Fruit fly (Drosophila melanogaster): ENCODE results near the gene Acbp1.

Acbp1 gene

DNA sequence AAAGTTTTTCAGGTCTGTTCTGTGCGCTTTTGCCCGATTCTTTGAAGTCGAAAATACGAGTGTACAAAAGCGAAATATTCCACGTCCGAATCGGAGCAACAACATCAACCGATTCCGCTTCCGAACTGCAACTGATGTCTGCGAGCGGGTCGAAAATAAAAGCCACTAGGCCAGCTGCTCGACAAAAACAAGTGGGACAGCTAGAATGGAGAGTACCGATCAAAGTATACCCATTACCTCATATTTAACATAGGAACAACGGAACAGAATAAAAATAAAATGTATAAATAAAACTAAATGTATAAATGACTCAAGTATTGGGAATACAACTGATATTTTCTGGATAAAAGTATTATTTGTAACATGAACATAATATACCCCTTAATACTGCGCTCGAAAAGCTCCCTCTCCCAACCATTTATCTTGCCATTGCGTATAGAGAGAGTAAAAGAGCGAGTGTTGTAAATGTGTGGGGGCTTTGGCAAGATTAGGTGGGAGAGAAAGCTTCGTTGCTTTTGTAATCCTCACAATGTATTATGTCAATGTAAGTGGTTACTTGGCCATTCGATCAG lies 42.8 kb upstream of the Acbp1 start, which contains the start of gene SLC5A11 (continued):
- TF ChIP-seq gcm2 (GFP tag; optimal IDR thresholded peaks at IDR 0.05) (peak; percentile 89), CG13775 (GFP tag; optimal IDR thresholded peaks at IDR 0.05) (peak; percentile 88), CG16779 (GFP tag; IDR thresholded peaks at IDR 0.05) (peak; percentile 88), CoRest (tag; optimal IDR thresholded peaks at IDR 0.05) (peak; percentile 94), Hr39 (optimal IDR thresholded peaks at IDR 0.05) (no peak), CG30020 (tag; optimal IDR thresholded peaks at IDR 0.05) (peak; percentile 84), exex (tag; optimal IDR thresholded peaks at IDR 0.05) (peak; percentile 85), CG7271 (tag; optimal IDR thresholded peaks at IDR 0.05) (peak; percentile 66), h (optimal IDR thresholded peaks at IDR 0.05) (no peak), CG30403 (GFP tag; optimal IDR thresholded peaks at IDR 0.05) (peak; percentile 97), CG5245 (GFP tag; optimal IDR thresholded peaks at IDR 0.05) (peak; percentile 99), CG4617 (GFP tag; optimal IDR thresholded peaks at IDR 0.05; ENCODE audit: borderline replicate concordance) (peak; percentile 88), Sin3A (optimal IDR thresholded peaks at IDR 0.05) (no peak), CG5180 (GFP tag; optimal IDR thresholded peaks at IDR 0.05) (peak; percentile 91), nom (GFP tag; optimal IDR thresholded peaks at IDR 0.05) (peak; percentile 90), lola (GFP tag; optimal IDR thresholded peaks at IDR 0.05) (peak in 1 of 3 experiments; percentile 97), Dip3 (GFP tag; optimal IDR thresholded peaks at IDR 0.05) (peak; percentile 92), Meics (GFP tag; optimal IDR thresholded peaks at IDR 0.05) (peak; percentile 98), HLH3B (GFP tag; IDR thresholded peaks at IDR 0.05) (peak; percentile 99), Atf-2 (GFP tag; optimal IDR thresholded peaks at IDR 0.05) (peak; percentile 95), vnd (GFP tag; IDR thresholded peaks at IDR 0.05; ENCODE audit: partially characterized antibody) (no peak), CG14710 (tag; optimal IDR thresholded peaks at IDR 0.05) (peak; percentile 88), B-H1 (GFP tag; IDR thresholded peaks at IDR 0.05) (peak; percentile 95), Dad (GFP tag; optimal IDR thresholded peaks at IDR 0.05) (peak; percentile 99), kni (GFP tag; optimal IDR thresholded peaks at IDR 0.05) (peak; percentile 83), CG10565 (GFP tag; optimal IDR thresholded peaks at IDR 0.05) (peak; percentile 94), lbe (GFP tag; optimal IDR thresholded peaks at IDR 0.05) (peak; percentile 99), CG3995 (GFP tag; optimal IDR thresholded peaks at IDR 0.05) (peak; percentile 54), Myb (GFP tag; optimal IDR thresholded peaks at IDR 0.05) (peak; percentile 43), CG4820 (GFP tag; optimal IDR thresholded peaks at IDR 0.05) (peak; percentile 99), fru (optimal IDR thresholded peaks at IDR 0.05) (no peak), CG31441 (GFP tag; IDR thresholded peaks at IDR 0.05) (peak; percentile 94; the same call in 1 of the 2 replicates), BtbVII (GFP tag; optimal IDR thresholded peaks at IDR 0.05) (peak; percentile 97), Doc2 (GFP tag; IDR thresholded peaks at IDR 0.05) (peak; percentile 87), CG11093 (GFP tag; IDR thresholded peaks at IDR 0.05) (peak; percentile 93), Drgx (GFP tag; IDR thresholded peaks at IDR 0.05) (peak; percentile 98), ranshi (GFP tag; IDR thresholded peaks at IDR 0.05) (peak; percentile 89), Hr78 (GFP tag; optimal IDR thresholded peaks at IDR 0.05) (peak in 1 of 2 experiments; percentile 86), tx (GFP tag; optimal IDR thresholded peaks at IDR 0.05) (peak; percentile 79), CG6813 (GFP tag; optimal IDR thresholded peaks at IDR 0.05) (peak; percentile 96), CG4707 (GFP tag; optimal IDR thresholded peaks at IDR 0.05) (peak; percentile 81), Chrac-16 (GFP tag; optimal IDR thresholded peaks at IDR 0.05) (peak; percentile 87), bcd (GFP tag; optimal IDR thresholded peaks at IDR 0.05) (peak; percentile 99), CG8478 (optimal IDR thresholded peaks at IDR 0.05) (no peak), CG1603 (tag; optimal IDR thresholded peaks at IDR 0.05) (peak; percentile 83), Eip74EF (GFP tag; optimal IDR thresholded peaks at IDR 0.05) (peak in 1 of 2 experiments; percentile 100), Ptx1 (GFP tag; IDR thresholded peaks at IDR 0.05) (peak; percentile 98), HHEX (GFP tag; optimal IDR thresholded peaks at IDR 0.05) (peak; percentile 97), NK7.1 (GFP tag; optimal IDR thresholded peaks at IDR 0.05) (peak; percentile 97), NC2β (GFP tag; optimal IDR thresholded peaks at IDR 0.05) (peak; percentile 54), Six4 (GFP tag; optimal IDR thresholded peaks at IDR 0.05) (peak; percentile 97)

Data from whole organism, embryonic.